Worm (Caenorhabditis elegans): Measurements from ENCODE around the gene dop-3.

The dop-3 gene

DNA sequence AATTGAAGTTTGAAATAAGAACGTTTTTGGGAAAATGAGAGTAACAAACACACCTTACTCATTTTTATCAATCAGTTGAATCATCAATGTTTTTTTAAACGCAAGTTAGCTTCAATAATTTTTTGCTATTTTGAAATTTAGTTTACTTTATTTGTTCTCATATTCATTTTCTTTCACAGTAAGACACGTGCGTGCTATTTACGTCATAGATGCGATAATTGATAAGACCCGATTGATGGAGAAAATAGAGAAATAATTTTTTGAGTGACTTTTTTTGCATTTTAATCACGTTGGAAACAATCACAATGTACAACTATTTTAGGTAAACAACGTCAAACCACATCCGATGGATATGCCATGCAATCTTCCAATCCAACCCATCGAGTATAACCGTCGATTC lies 50.1 kb downstream of the dop-3 start (continued):
- 0 out of 2 replicates have a peak, but pooled peaks have one; percentile 21 for TF ChIP-seq php-3 (GFP tag; IDR thresholded peaks at IDR 0.05)
- TF ChIP-seq dve-1 (tag; optimal IDR thresholded peaks at IDR 0.05; ENCODE audit: insufficient read depth), result peak; percentile 68
- no peak for TF ChIP-seq skn-1 (tag; optimal IDR thresholded peaks at IDR 0.05)
- no peak for TF ChIP-seq nhr-42 (GFP tag; IDR thresholded peaks at IDR 0.05)
- TF ChIP-seq saeg-2 (GFP tag; IDR thresholded peaks at IDR 0.05), result no peak
- TF ChIP-seq pha-4 (GFP tag; IDR thresholded peaks at IDR 0.05), result no peak
- TF ChIP-seq pha-4 (tag; optimal IDR thresholded peaks at IDR 0.05), result no peak
- no peak for TF ChIP-seq ZK337.2 (GFP tag; IDR thresholded peaks at IDR 0.05)
- no peak for TF ChIP-seq zfp-3 (GFP tag; conservative IDR thresholded peaks at IDR 0.05)
- TF ChIP-seq ztf-7 (tag; optimal IDR thresholded peaks at IDR 0.05), result no peak
- no peak for TF ChIP-seq set-16 (GFP tag; IDR thresholded peaks at IDR 0.05)
- TF ChIP-seq ama-1 (optimal IDR thresholded peaks at IDR 0.05), result no peak
- TF ChIP-seq madf-5 (GFP tag; IDR thresholded peaks at IDR 0.05), result no peak
- TF ChIP-seq lin-15B (tag; optimal IDR thresholded peaks at IDR 0.05), result no peak
- no peak for TF ChIP-seq lsy-2 (tag; optimal IDR thresholded peaks at IDR 0.05)
- peak; percentile 49 for TF ChIP-seq T20F7.1 (GFP tag; optimal IDR thresholded peaks at IDR 0.05)
- no peak for TF ChIP-seq nhr-237 (tag; optimal IDR thresholded peaks at IDR 0.05)
- peak; percentile 47 for TF ChIP-seq hlh-30 (tag; optimal IDR thresholded peaks at IDR 0.05; ENCODE audit: insufficient read depth)
- no peak for TF ChIP-seq nhr-76 (tag; optimal IDR thresholded peaks at IDR 0.05)
- TF ChIP-seq jun-1 (tag; optimal IDR thresholded peaks at IDR 0.05), result no peak
- no peak for TF ChIP-seq lin-39 (tag; optimal IDR thresholded peaks at IDR 0.05)
- TF ChIP-seq Y5F2A.4 (GFP tag; optimal IDR thresholded peaks at IDR 0.05), result no peak
- no peak for TF ChIP-seq lin-29 (GFP tag; IDR thresholded peaks at IDR 0.05)
- no peak for TF ChIP-seq dmd-9 (GFP tag; IDR thresholded peaks at IDR 0.05)
- TF ChIP-seq mxl-2 (GFP tag; conservative IDR thresholded peaks at IDR 0.05), result no peak
- TF ChIP-seq nhr-28 (tag; optimal IDR thresholded peaks at IDR 0.05), result peak; percentile 6
- no peak for TF ChIP-seq aly-2 (tag; optimal IDR thresholded peaks at IDR 0.05)
- TF ChIP-seq mdl-1 (tag; optimal IDR thresholded peaks at IDR 0.05), result peak in 1 of 2 experiments; percentile 26
- TF ChIP-seq spr-3 (GFP tag; optimal IDR thresholded peaks at IDR 0.05), result no peak
- TF ChIP-seq snpc-1.2 (GFP tag; IDR thresholded peaks at IDR 0.05), result no peak
- TF ChIP-seq lim-7 (GFP tag; IDR thresholded peaks at IDR 0.05), result no peak
- TF ChIP-seq ceh-20 (GFP tag; IDR thresholded peaks at IDR 0.05), result no peak
- TF ChIP-seq Y75B8A.6 (GFP tag; IDR thresholded peaks at IDR 0.05), result no peak
- TF ChIP-seq daf-19 (GFP tag; conservative IDR thresholded peaks at IDR 0.05), result no peak
- no peak for TF ChIP-seq zfp-2 (tag; optimal IDR thresholded peaks at IDR 0.05)
- no peak for TF ChIP-seq F49E8.2 (tag; optimal IDR thresholded peaks at IDR 0.05; ENCODE audit: borderline replicate concordance)
- no peak for TF ChIP-seq fkh-10 (GFP tag; optimal IDR thresholded peaks at IDR 0.05)
- TF ChIP-seq sdz-12 (GFP tag; optimal IDR thresholded peaks at IDR 0.05), result no peak
- TF ChIP-seq F44E2.7 (GFP tag; IDR thresholded peaks at IDR 0.05), result no peak
- TF ChIP-seq arid-1 (GFP tag; conservative IDR thresholded peaks at IDR 0.05), result no peak
- TF ChIP-seq nhr-6 (tag; optimal IDR thresholded peaks at IDR 0.05), result no peak
- TF ChIP-seq fos-1 (tag; optimal IDR thresholded peaks at IDR 0.05), result no peak

DNA sequence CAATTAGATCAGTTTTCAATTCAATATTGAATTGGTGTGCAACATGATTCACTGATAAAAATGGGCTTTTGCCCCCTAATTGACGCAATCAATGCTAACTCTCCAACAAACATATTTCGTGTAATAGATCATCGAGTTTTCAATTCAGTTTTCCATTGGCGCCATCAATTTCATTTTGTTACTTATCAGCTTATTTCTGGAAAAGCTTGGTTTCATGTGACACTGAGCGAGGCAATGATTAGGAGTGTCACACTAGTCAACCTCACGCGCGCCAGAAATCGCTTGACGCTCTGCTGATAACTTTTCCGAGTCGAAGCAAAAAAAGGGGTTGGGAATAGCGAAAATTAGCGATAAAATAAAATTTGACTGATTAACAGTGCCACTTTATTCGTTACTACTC lies 51.0 kb downstream of the dop-3 start, which contains the start of gene ets-4:
ets-4 (plus strand) TSS at position 347 of the 400 bp plus-strand sequence.
- TF ChIP-seq D1046.2 (GFP tag; IDR thresholded peaks at IDR 0.05) (no peak), zfp-2 (tag; optimal IDR thresholded peaks at IDR 0.05) (no peak), lir-3 (tag; optimal IDR thresholded peaks at IDR 0.05) (no peak), cey-2 (tag; optimal IDR thresholded peaks at IDR 0.05; ENCODE audit: borderline replicate concordance, insufficient read depth) (no peak), nhr-25 (tag; optimal IDR thresholded peaks at IDR 0.05; ENCODE audit: borderline replicate concordance, insufficient read depth) (no peak), nhr-111 (GFP tag; optimal IDR thresholded peaks at IDR 0.05) (no peak), daf-8 (GFP tag; IDR thresholded peaks at IDR 0.05) (no peak), madf-5 (GFP tag; IDR thresholded peaks at IDR 0.05) (no peak), dmd-6 (GFP tag; IDR thresholded peaks at IDR 0.05) (peak; percentile 92), ztf-7 (tag; optimal IDR thresholded peaks at IDR 0.05) (no peak), ceh-20 (GFP tag; IDR thresholded peaks at IDR 0.05) (peak; percentile 73; the same call in 1 of the 2 replicates), F10B5.3 (tag; optimal IDR thresholded peaks at IDR 0.05) (no peak), lsy-2 (tag; optimal IDR thresholded peaks at IDR 0.05) (peak in 1 of 2 experiments; percentile 26), hmg-1.1 (GFP tag; IDR thresholded peaks at IDR 0.05) (no peak), attf-4 (tag; optimal IDR thresholded peaks at IDR 0.05) (no peak), zip-11 (GFP tag; IDR thresholded peaks at IDR 0.05) (no peak)

Data from whole organism, L4 larva.